Worm (Caenorhabditis elegans) whole organism, L3 larva: ENCODE results near the gene sulp-7.
A peak's percentile ranks its signal among the peaks of the same experiment; 100 is the strongest.

Experiments used
- R02D3.7 ChIP-seq: fragments of 150-350 bp; optimal IDR thresholded peaks from 2 replicates; lab custom pipeline; 2014; ENCODE audit warnings: missing biosample characterization, missing genetic modification characterization
- ZK546.5 ChIP-seq: sonication (generic microtip); optimal IDR thresholded peaks from 2 replicates; lab custom pipeline; 2017; ENCODE audit warnings: missing biosample characterization, missing genetic modification characterization
- aly-2 ChIP-seq: fragments of 150-350 bp; optimal IDR thresholded peaks from 2 replicates; lab custom pipeline; 2014; ENCODE audit warnings: missing biosample characterization, missing genetic modification characterization
- ama-1 ChIP-seq: fragments of 150-350 bp; optimal IDR thresholded peaks from 2 replicates; lab custom pipeline; 2018
- ceh-16 ChIP-seq: sonication (generic microtip); optimal IDR thresholded peaks from 2 replicates; lab custom pipeline; 2017; ENCODE audit warnings: missing biosample characterization, missing genetic modification characterization
- ceh-28 ChIP-seq: fragments of 150-350 bp; optimal IDR thresholded peaks from 2 replicates; lab custom pipeline; 2014; ENCODE audit warnings: missing biosample characterization, missing genetic modification reagents, missing genetic modification characterization
- ceh-9 ChIP-seq: sonication (generic microtip); optimal IDR thresholded peaks from 2 replicates; lab custom pipeline; 2018; ENCODE audit warnings: missing biosample characterization, missing genetic modification characterization
- daf-12 ChIP-seq: fragments of 150-350 bp; optimal IDR thresholded peaks from 2 replicates; lab custom pipeline; 2014; ENCODE audit warnings: missing biosample characterization, missing genetic modification reagents, missing genetic modification characterization
- egl-27 ChIP-seq: sonication (generic microtip); optimal IDR thresholded peaks from 4 replicates; lab custom pipeline; 2017; ENCODE audit warnings: missing biosample characterization, missing genetic modification reagents, missing genetic modification characterization
- egl-5 ChIP-seq: fragments of 150-350 bp; optimal IDR thresholded peaks from 2 replicates; lab custom pipeline; 2017; ENCODE audit warnings: missing biosample characterization, missing genetic modification reagents, missing genetic modification characterization, inconsistent platforms
- elt-1 ChIP-seq: fragments of 150-350 bp; optimal IDR thresholded peaks from 2 replicates; lab custom pipeline; 2014; ENCODE audit warnings: missing biosample characterization, missing genetic modification characterization
- elt-2 ChIP-seq: sonication (generic microtip); optimal IDR thresholded peaks from 2 replicates; lab custom pipeline; 2016; ENCODE audit warnings: missing genetic modification reagents, mild to moderate bottlenecking, missing genetic modification characterization, missing compliant biosample characterization
- elt-3 ChIP-seq, 3 experiments: fragments of 150-350 bp in 1 of 3; sonication (generic microtip) in 2 of 3; optimal IDR thresholded peaks; 2 replicates in 2 of 3; 4 replicates in 1 of 3; lab custom pipeline; 2014 to 2017; ENCODE audit warnings: missing biosample characterization in 3 of 3, missing genetic modification characterization in 3 of 3
- fkh-10 ChIP-seq: sonication (generic microtip); optimal IDR thresholded peaks from 2 replicates; lab custom pipeline; 2017; ENCODE audit warnings: missing biosample characterization, missing genetic modification reagents, missing genetic modification characterization
- fkh-2 ChIP-seq: fragments of 150-350 bp; optimal IDR thresholded peaks from 2 replicates; lab custom pipeline; 2014; ENCODE audit warnings: missing biosample characterization, missing genetic modification reagents, missing genetic modification characterization
- fos-1 ChIP-seq: fragments of 150-350 bp; optimal IDR thresholded peaks from 2 replicates; lab custom pipeline; 2014; ENCODE audit warnings: missing biosample characterization, missing genetic modification characterization
- hmg-11 ChIP-seq: sonication (generic microtip); optimal IDR thresholded peaks from 2 replicates; lab custom pipeline; 2016; ENCODE audit warnings: missing genetic modification characterization, missing compliant biosample characterization
- jun-1 ChIP-seq: fragments of 150-350 bp; optimal IDR thresholded peaks from 2 replicates; lab custom pipeline; 2014; ENCODE audit warnings: missing biosample characterization, missing genetic modification reagents, missing genetic modification characterization
- lin-15B ChIP-seq: fragments of 150-350 bp; optimal IDR thresholded peaks from 2 replicates; lab custom pipeline; 2014; ENCODE audit warnings: missing biosample characterization, missing genetic modification characterization
- lin-39 ChIP-seq: fragments of 150-350 bp; optimal IDR thresholded peaks from 2 replicates; lab custom pipeline; 2018; ENCODE audit warnings: missing biosample characterization, missing genetic modification reagents, missing genetic modification characterization
- lsy-12 ChIP-seq: sonication (generic microtip); optimal IDR thresholded peaks from 2 replicates; lab custom pipeline; 2016; ENCODE audit warnings: mild to moderate bottlenecking, missing genetic modification characterization, missing compliant biosample characterization
- mdl-1 ChIP-seq: fragments of 150-350 bp; optimal IDR thresholded peaks from 2 replicates; lab custom pipeline; 2014; ENCODE audit warnings: missing biosample characterization, missing genetic modification characterization
- mml-1 ChIP-seq: fragments of 150-350 bp; sonication (generic microtip); optimal IDR thresholded peaks from 3 replicates; lab custom pipeline; 2014; ENCODE audit warnings: missing biosample characterization, missing genetic modification characterization
- nfya-1 ChIP-seq: sonication (generic microtip); optimal IDR thresholded peaks from 2 replicates; lab custom pipeline; 2017; ENCODE audit warnings: missing genetic modification characterization, mild to moderate bottlenecking, missing compliant biosample characterization, antibody characterized with exemption, moderate library complexity; ENCODE audit not compliant: insufficient read depth
- nhr-11 ChIP-seq: fragments of 150-350 bp; optimal IDR thresholded peaks from 2 replicates; lab custom pipeline; 2014; ENCODE audit warnings: missing biosample characterization, missing genetic modification characterization
- nhr-12 ChIP-seq: fragments of 150-350 bp; optimal IDR thresholded peaks from 2 replicates; lab custom pipeline; 2014; ENCODE audit warnings: missing biosample characterization, missing genetic modification characterization
- nhr-23 ChIP-seq: fragments of 150-350 bp; optimal IDR thresholded peaks from 2 replicates; lab custom pipeline; 2014; ENCODE audit warnings: missing biosample characterization, missing genetic modification reagents, missing genetic modification characterization
- nhr-237 ChIP-seq: fragments of 150-350 bp; optimal IDR thresholded peaks from 2 replicates; lab custom pipeline; 2014; ENCODE audit warnings: missing biosample characterization, missing genetic modification characterization
- nhr-25 ChIP-seq: sonication (generic microtip); optimal IDR thresholded peaks from 2 replicates; lab custom pipeline; 2017; ENCODE audit warnings: missing biosample characterization, missing genetic modification characterization
- nhr-28 ChIP-seq: fragments of 150-350 bp; optimal IDR thresholded peaks from 2 replicates; lab custom pipeline; 2014; ENCODE audit warnings: missing biosample characterization, missing genetic modification characterization
- nhr-43 ChIP-seq: sonication (generic microtip); optimal IDR thresholded peaks from 2 replicates; lab custom pipeline; 2016; ENCODE audit warnings: mild to moderate bottlenecking, missing genetic modification characterization, missing compliant biosample characterization; ENCODE audit not compliant: poor library complexity, severe bottlenecking
- nhr-67 ChIP-seq: fragments of 150-350 bp; optimal IDR thresholded peaks from 2 replicates; lab custom pipeline; 2014; ENCODE audit warnings: missing biosample characterization, missing genetic modification characterization
- nhr-76 ChIP-seq: fragments of 150-350 bp; sonication (generic microtip); optimal IDR thresholded peaks from 5 replicates; lab custom pipeline; 2014; ENCODE audit warnings: missing biosample characterization, missing genetic modification characterization
- nhr-77 ChIP-seq: fragments of 150-350 bp; optimal IDR thresholded peaks from 2 replicates; lab custom pipeline; 2014; ENCODE audit warnings: missing biosample characterization, missing genetic modification characterization
- pha-4 ChIP-seq: fragments of 150-350 bp; optimal IDR thresholded peaks from 2 replicates; lab custom pipeline; 2014; ENCODE audit warnings: missing biosample characterization, missing genetic modification reagents, missing genetic modification characterization
- pqm-1 ChIP-seq: fragments of 150-350 bp; optimal IDR thresholded peaks from 2 replicates; lab custom pipeline; 2017; ENCODE audit warnings: missing biosample characterization, missing genetic modification characterization, inconsistent platforms
- sea-2 ChIP-seq: fragments of 150-350 bp; sonication (generic microtip); optimal IDR thresholded peaks from 4 replicates; lab custom pipeline; 2014; ENCODE audit warnings: missing biosample characterization, missing genetic modification reagents, missing genetic modification characterization
- skn-1 ChIP-seq: fragments of 150-350 bp; optimal IDR thresholded peaks from 2 replicates; lab custom pipeline; 2014; ENCODE audit warnings: missing biosample characterization, missing genetic modification characterization
- snpc-4 ChIP-seq: fragments of 150-350 bp; optimal IDR thresholded peaks from 2 replicates; lab custom pipeline; 2014; ENCODE audit warnings: missing biosample characterization, missing genetic modification characterization
- tbx-2 ChIP-seq: sonication (generic microtip); optimal IDR thresholded peaks from 2 replicates; lab custom pipeline; 2016; ENCODE audit warnings: mild to moderate bottlenecking, missing genetic modification characterization, missing compliant biosample characterization
- unc-39 ChIP-seq: sonication (generic microtip); optimal IDR thresholded peaks from 4 replicates; lab custom pipeline; 2017; ENCODE audit warnings: missing biosample characterization, missing genetic modification characterization
- unc-62 ChIP-seq: fragments of 150-350 bp; sonication (generic microtip); optimal IDR thresholded peaks from 4 replicates; lab custom pipeline; 2014; ENCODE audit warnings: missing biosample characterization, missing genetic modification reagents, missing genetic modification characterization
- zag-1 ChIP-seq: fragments of 150-350 bp; optimal IDR thresholded peaks from 2 replicates; lab custom pipeline; 2014; ENCODE audit warnings: missing biosample characterization, missing genetic modification characterization
- ztf-11 ChIP-seq: fragments of 150-350 bp; optimal IDR thresholded peaks from 2 replicates; lab custom pipeline; 2014; ENCODE audit warnings: missing biosample characterization, missing genetic modification characterization
- ztf-4 ChIP-seq: fragments of 150-350 bp; optimal IDR thresholded peaks from 2 replicates; lab custom pipeline; 2014; ENCODE audit warnings: missing biosample characterization, missing genetic modification characterization

The sulp-7 gene

ce11 chrX:11047183-11047582 lies 33.3 kb upstream of the sulp-7 start, which contains the start of gene clc-1:
TSS of gene clc-1 (plus strand) at chrX:11047446.
- TF ChIP-seq ceh-9 (tag; lab: Kevin White, UChicago) (no peak), mml-1 (tag; lab: Kevin White, UChicago) (no peak), fos-1 (tag; lab: Kevin White, UChicago) (peak; percentile 70), snpc-4 (tag; lab: Kevin White, UChicago) (no peak), pqm-1 (peak; percentile 87), elt-1 (no peak), elt-2 (peak; percentile 99), jun-1 (tag; lab: Kevin White, UChicago) (peak; percentile 88), pha-4 (peak; percentile 60), nhr-12 (tag; lab: Kevin White, UChicago) (no peak), lin-39 (no peak), daf-12 (tag; lab: Kevin White, UChicago) (no peak)

DNA sequence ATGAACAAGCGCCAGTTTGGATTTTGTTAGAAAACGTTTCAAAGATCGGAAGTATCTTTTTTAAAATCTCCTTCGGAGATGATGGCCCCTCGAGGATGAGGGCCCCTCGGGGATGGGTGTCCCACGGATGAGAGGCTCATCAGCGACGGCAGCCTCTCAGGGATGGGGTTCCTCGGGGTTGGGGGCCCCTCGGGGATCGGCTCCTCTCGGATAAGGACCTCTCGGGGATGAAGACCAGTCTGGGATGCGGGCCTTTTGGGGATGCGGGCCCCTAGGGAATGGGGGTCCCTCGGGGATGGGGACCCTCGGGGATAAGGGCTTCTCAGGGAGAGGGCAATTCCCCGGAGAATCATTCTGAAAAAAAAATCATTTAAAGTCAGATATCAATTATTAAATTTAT lies 30.1 kb upstream of the sulp-7 start:
- TF ChIP-seq ztf-11 (tag; lab: Kevin White, UChicago) (no peak), nhr-77 (no peak), nhr-237 (tag; lab: Kevin White, UChicago) (no peak), elt-3 (tag; optimal IDR thresholded peaks at IDR 0.05; lab: Kevin White, UChicago) (no peak), nhr-28 (tag; lab: Kevin White, UChicago) (no peak), lin-39 (no peak), nhr-11 (tag; lab: Kevin White, UChicago) (no peak)

DNA sequence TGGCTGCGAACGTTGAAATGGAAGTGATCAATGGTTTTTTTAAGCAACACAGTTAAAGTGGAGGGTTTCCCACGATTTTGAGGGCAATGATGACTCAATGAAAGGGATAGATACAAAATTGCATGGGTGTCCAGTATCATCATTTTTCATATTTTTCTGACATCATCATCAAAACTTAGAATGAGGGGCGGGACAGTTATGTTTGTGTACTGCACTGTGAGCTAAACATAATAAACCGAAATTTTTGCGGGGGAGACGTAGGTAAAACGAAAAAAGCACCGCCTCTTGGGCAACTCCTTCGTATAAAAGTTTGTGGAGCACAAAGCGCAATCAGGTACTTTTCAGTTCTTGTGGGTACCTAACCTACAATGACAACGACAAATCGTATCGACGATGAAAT lies 26.9 kb upstream of the sulp-7 start, which contains the start of gene C09F12.2:
Gene C09F12.2 (plus strand): TSS at position 301 of the 400 bp plus-strand sequence.
- TF ChIP-seq mml-1 (tag; lab: Kevin White, UChicago) (no peak), lin-39 (no peak), pqm-1 (no peak), aly-2 (no peak), jun-1 (tag; lab: Kevin White, UChicago) (no peak), tbx-2 (tag; lab: Kevin White, UChicago) (no peak), R02D3.7 (tag; lab: Kevin White, UChicago) (no peak)
- TF ChIP-seq, all 47 proteins: peak for 0

DNA sequence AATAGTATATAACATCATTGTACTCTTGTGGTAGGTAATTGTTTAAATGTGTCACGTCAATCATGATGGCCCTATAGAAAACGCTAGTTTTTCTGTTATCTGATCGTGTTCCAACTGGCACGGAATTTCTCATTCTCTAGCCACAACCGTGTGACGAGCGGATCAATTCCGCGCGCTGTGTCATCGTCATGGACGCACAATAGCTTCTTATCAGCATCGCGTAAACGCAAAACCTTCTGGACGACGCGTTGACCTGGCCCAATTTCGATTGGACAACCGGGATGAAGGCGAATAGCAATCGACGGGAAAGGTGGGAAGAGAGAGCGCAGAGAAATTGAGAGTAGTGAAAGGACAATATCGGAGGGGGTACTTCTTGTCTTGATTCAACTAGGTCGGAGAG lies 23.4 kb upstream of the sulp-7 start, which contains the start of gene lpr-3:
Gene lpr-3 (plus strand): TSS at position 374 of the 400 bp plus-strand sequence.
- TF ChIP-seq nhr-23 (tag; lab: Kevin White, UChicago) (peak; percentile 99), ztf-11 (tag; lab: Kevin White, UChicago) (no peak), lin-39 (no peak), fkh-10 (GFP tag; lab: Kevin White, UChicago) (no peak), skn-1 (tag; lab: Kevin White, UChicago) (no peak), ceh-28 (peak; percentile 51), R02D3.7 (tag; lab: Kevin White, UChicago) (no peak), pha-4 (no peak), zag-1 (tag; lab: Kevin White, UChicago) (no peak), lsy-12 (tag; lab: Kevin White, UChicago) (no peak), ztf-4 (tag; lab: Kevin White, UChicago) (no peak), nhr-12 (tag; lab: Kevin White, UChicago) (no peak), nhr-67 (tag; lab: Kevin White, UChicago) (no peak), sea-2 (GFP tag; lab: Kevin White, UChicago) (no peak), ama-1 (lab: Kevin White, UChicago) (no peak), ZK546.5 (tag; lab: Kevin White, UChicago) (no peak), nhr-76 (tag; lab: Kevin White, UChicago) (no peak), mml-1 (tag; lab: Kevin White, UChicago) (no peak), fkh-2 (no peak), egl-27 (no peak), nhr-77 (no peak), hmg-11 (tag; lab: Kevin White, UChicago) (no peak), nhr-11 (tag; lab: Kevin White, UChicago) (no peak), egl-5 (tag; lab: Kevin White, UChicago) (no peak), ceh-9 (tag; lab: Kevin White, UChicago) (no peak), lin-15B (tag; lab: Kevin White, UChicago) (no peak), jun-1 (tag; lab: Kevin White, UChicago) (no peak), fos-1 (tag; lab: Kevin White, UChicago) (peak; percentile 12), ceh-16 (no peak), unc-39 (tag; lab: Kevin White, UChicago) (no peak), mdl-1 (tag; lab: Kevin White, UChicago) (no peak), snpc-4 (tag; lab: Kevin White, UChicago) (no peak), nhr-43 (tag; lab: Kevin White, UChicago) (peak; percentile 32), unc-62 (GFP tag; lab: Kevin White, UChicago) (peak; percentile 1), daf-12 (tag; lab: Kevin White, UChicago) (no peak), pqm-1 (no peak), nhr-25 (peak; percentile 46), nfya-1 (tag; lab: Kevin White, UChicago) (no peak), elt-3 (tag; optimal IDR thresholded peaks at IDR 0.05; lab: Kevin White, UChicago) (peak in 1 of 3 experiments; percentile 58), elt-1 (peak; percentile 33), nhr-28 (tag; lab: Kevin White, UChicago) (no peak), nhr-237 (tag; lab: Kevin White, UChicago) (no peak), elt-2 (no peak)
